Fruit fly (Drosophila melanogaster) whole organism, embryonic: ENCODE results near the gene GILT3.

ENCODE experiments used
- ATbp ChIP-seq: fragments of 200-800 bp; sonication (Bioruptor generic); optimal IDR thresholded peaks from 2 replicates; lab custom pipeline; 2017; ENCODE audit warnings: missing biosample characterization, mild to moderate bottlenecking, missing genetic modification characterization, missing genetic modification reagents
- Antp ChIP-seq: fragments of 200-800 bp; sonication (Bioruptor generic); optimal IDR thresholded peaks from 3 replicates; lab custom pipeline; 2016; ENCODE audit warnings: missing biosample characterization, missing genetic modification characterization
- Asciz ChIP-seq: fragments of 200-800 bp; sonication (Bioruptor generic); optimal IDR thresholded peaks from 2 replicates; lab custom pipeline; 2017; ENCODE audit warnings: missing biosample characterization, mild to moderate bottlenecking, missing genetic modification characterization, missing genetic modification reagents
- BEAF-32 ChIP-seq: fragments of 200-800 bp; sonication (Bioruptor generic); optimal IDR thresholded peaks from 3 replicates; lab custom pipeline; 2017; ENCODE audit warnings: missing biosample characterization, missing genetic modification characterization, mild to moderate bottlenecking, moderate library complexity, missing genetic modification reagents
- Bgb ChIP-seq: fragments of 200-800 bp; sonication (Bioruptor generic); IDR thresholded peaks from 2 replicates; pipeline ENCODE4 v1.3.6; 2022; ENCODE audit warnings: missing biosample characterization, missing genetic modification characterization; ENCODE audit not compliant: partially characterized antibody
- CG10462 ChIP-seq: fragments of 200-800 bp; sonication (Bioruptor generic); optimal IDR thresholded peaks from 2 replicates; lab custom pipeline; 2016; ENCODE audit warnings: missing biosample characterization, missing genetic modification characterization
- CG11085 ChIP-seq: fragments of 200-800 bp; sonication (Bioruptor generic); IDR thresholded peaks from 2 replicates; pipeline ENCODE4 v1.3.6; 2022; ENCODE audit warnings: missing biosample characterization, missing genetic modification characterization
- CG12104 ChIP-seq: fragments of 200-800 bp; sonication (Bioruptor generic); optimal IDR thresholded peaks from 3 replicates; lab custom pipeline; 2016; ENCODE audit warnings: missing biosample characterization, missing genetic modification characterization
- CG13287 ChIP-seq: fragments of 200-800 bp; sonication (Bioruptor generic); IDR thresholded peaks from 2 replicates; pipeline ENCODE4 v1.3.6; 2022; ENCODE audit warnings: missing biosample characterization, missing genetic modification characterization; ENCODE audit not compliant: partially characterized antibody
- CG30403 ChIP-seq: fragments of 200-800 bp; sonication (Bioruptor generic); optimal IDR thresholded peaks from 3 replicates; lab custom pipeline; 2016; ENCODE audit warnings: missing biosample characterization, missing genetic modification characterization
- CG3407 ChIP-seq: fragments of 200-800 bp; sonication (Bioruptor generic); optimal IDR thresholded peaks from 2 replicates; lab custom pipeline; 2018; ENCODE audit warnings: missing biosample characterization, mild to moderate bottlenecking, missing genetic modification characterization
- CG34224 ChIP-seq: fragments of 200-800 bp; sonication (Bioruptor generic); IDR thresholded peaks from 3 replicates; pipeline ENCODE4 v1.3.6; 2022; ENCODE audit warnings: missing biosample characterization, missing genetic modification characterization; ENCODE audit not compliant: partially characterized antibody
- CG34422 ChIP-seq: fragments of 200-800 bp; sonication (Bioruptor generic); IDR thresholded peaks from 3 replicates; pipeline ENCODE4 v1.3.6; 2022; ENCODE audit warnings: missing biosample characterization, missing genetic modification characterization
- CG8924 ChIP-seq: fragments of 200-800 bp; optimal IDR thresholded peaks from 3 replicates; lab custom pipeline; 2019; ENCODE audit warnings: missing biosample characterization, mild to moderate bottlenecking, missing genetic modification characterization, moderate library complexity
- CG9437 ChIP-seq: fragments of 200-800 bp; sonication (Bioruptor generic); optimal IDR thresholded peaks from 2 replicates; lab custom pipeline; 2018; ENCODE audit warnings: missing biosample characterization, mild to moderate bottlenecking, missing genetic modification characterization
- CG9727 ChIP-seq: fragments of 200-800 bp; sonication (Bioruptor generic); optimal IDR thresholded peaks from 3 replicates; lab custom pipeline; 2017; ENCODE audit warnings: missing biosample characterization, mild to moderate bottlenecking, missing genetic modification characterization
- D ChIP-seq, 2 experiments: fragments of 200-800 bp in 1 of 2; fragments of >200 bp in 1 of 2; sonication (Bioruptor generic) in 1 of 2; optimal IDR thresholded peaks; 2 replicates in 1 of 2; 3 replicates in 1 of 2; lab custom pipeline; 2017; ENCODE audit warnings: mild to moderate bottlenecking in 1 of 2, missing biosample characterization in 1 of 2, missing genetic modification characterization in 1 of 2, missing genetic modification reagents in 1 of 2
- Drgx ChIP-seq: fragments of 200-800 bp; sonication (Bioruptor generic); IDR thresholded peaks from 2 replicates; pipeline ENCODE4 v1.3.6; 2022; ENCODE audit warnings: missing biosample characterization, missing genetic modification characterization
- Fer2 ChIP-seq: fragments of 200-800 bp; sonication (Bioruptor generic); optimal IDR thresholded peaks from 2 replicates; lab custom pipeline; 2018; ENCODE audit warnings: missing biosample characterization, mild to moderate bottlenecking, missing genetic modification characterization, moderate library complexity
- GATAe ChIP-seq: fragments of 200-800 bp; sonication (Bioruptor generic); conservative IDR thresholded peaks from 2 replicates; pipeline ENCODE4 v1.3.6; 2022; ENCODE audit warnings: missing biosample characterization, missing genetic modification characterization
- H2.0 ChIP-seq: fragments of 200-800 bp; sonication (Bioruptor generic); IDR thresholded peaks from 2 replicates; pipeline ENCODE4 v1.3.6; 2022; ENCODE audit warnings: missing biosample characterization, missing genetic modification characterization
- HLH54F ChIP-seq: fragments of 200-800 bp; sonication (Bioruptor generic); optimal IDR thresholded peaks from 3 replicates; lab custom pipeline; 2016; ENCODE audit warnings: missing biosample characterization, missing genetic modification characterization
- Hmx ChIP-seq: fragments of 200-800 bp; sonication (Bioruptor generic); optimal IDR thresholded peaks from 2 replicates; lab custom pipeline; 2016; ENCODE audit warnings: missing biosample characterization, missing genetic modification characterization
- Hr39 ChIP-seq: fragments of >200 bp; optimal IDR thresholded peaks from 2 replicates; lab custom pipeline; 2017
- MBD-R2 ChIP-seq: fragments of 200-800 bp; sonication (Bioruptor generic); IDR thresholded peaks from 2 replicates; pipeline ENCODE4 v1.3.6; 2022; ENCODE audit warnings: missing biosample characterization, missing genetic modification characterization
- Optix ChIP-seq: fragments of 200-800 bp; sonication (Bioruptor generic); IDR thresholded peaks from 3 replicates; pipeline ENCODE4 v1.3.6; 2022; ENCODE audit warnings: missing biosample characterization, missing genetic modification characterization
- PHDP ChIP-seq: fragments of 200-800 bp; sonication (Bioruptor generic); optimal IDR thresholded peaks from 3 replicates; lab custom pipeline; 2018; ENCODE audit warnings: missing biosample characterization, mild to moderate bottlenecking, missing genetic modification characterization, moderate library complexity
- Usf ChIP-seq: fragments of 200-800 bp; sonication (Bioruptor generic); optimal IDR thresholded peaks from 2 replicates; lab custom pipeline; 2017; ENCODE audit warnings: missing genotype, missing biosample characterization, missing genetic modification characterization
- amos ChIP-seq: fragments of 200-800 bp; sonication (Bioruptor generic); IDR thresholded peaks from 2 replicates; pipeline ENCODE4 v1.3.6; 2022; ENCODE audit warnings: missing biosample characterization, missing genetic modification characterization; ENCODE audit not compliant: partially characterized antibody
- az2 ChIP-seq: fragments of 200-800 bp; sonication (Bioruptor generic); optimal IDR thresholded peaks from 3 replicates; lab custom pipeline; 2016; ENCODE audit warnings: missing biosample characterization, missing genetic modification characterization
- bbx ChIP-seq: fragments of 200-800 bp; sonication (Bioruptor generic); IDR thresholded peaks from 2 replicates; pipeline ENCODE4 v1.3.6; 2022; ENCODE audit warnings: missing biosample characterization, missing genetic modification characterization; ENCODE audit not compliant: partially characterized antibody
- corto ChIP-seq: fragments of 200-800 bp; sonication (Bioruptor generic); optimal IDR thresholded peaks from 2 replicates; lab custom pipeline; 2016; ENCODE audit warnings: missing biosample characterization, mild to moderate bottlenecking, missing genetic modification characterization, moderate library complexity
- dysf ChIP-seq: fragments of 200-800 bp; sonication (Bioruptor generic); IDR thresholded peaks from 3 replicates; pipeline ENCODE4 v1.3.6; 2022; ENCODE audit warnings: missing biosample characterization, missing genetic modification characterization
- emc ChIP-seq: fragments of 200-800 bp; sonication (Bioruptor generic); optimal IDR thresholded peaks from 2 replicates; lab custom pipeline; 2016; ENCODE audit warnings: missing biosample characterization, missing genetic modification characterization
- exex ChIP-seq: fragments of 200-800 bp; sonication (Bioruptor generic); optimal IDR thresholded peaks from 4 replicates; lab custom pipeline; 2018; ENCODE audit warnings: missing biosample characterization, mild to moderate bottlenecking, missing genetic modification characterization, moderate library complexity
- gcm2 ChIP-seq: fragments of 200-800 bp; sonication (Bioruptor generic); optimal IDR thresholded peaks from 2 replicates; lab custom pipeline; 2016; ENCODE audit warnings: missing biosample characterization, missing genetic modification characterization
- gt ChIP-seq: fragments of 200-800 bp; sonication (Bioruptor generic); IDR thresholded peaks from 2 replicates; pipeline ENCODE4 v1.3.6; 2022; ENCODE audit warnings: missing biosample characterization, missing genetic modification characterization
- h ChIP-seq: fragments of >200 bp; optimal IDR thresholded peaks from 2 replicates; lab custom pipeline; 2017
- kay ChIP-seq: fragments of 200-800 bp; sonication (Bioruptor generic); optimal IDR thresholded peaks from 2 replicates; lab custom pipeline; 2016; ENCODE audit warnings: missing biosample characterization, missing genetic modification characterization
- lab ChIP-seq: fragments of 200-800 bp; sonication (Bioruptor generic); optimal IDR thresholded peaks from 3 replicates; lab custom pipeline; 2017; ENCODE audit warnings: missing biosample characterization, missing genetic modification characterization, mild to moderate bottlenecking, moderate library complexity, missing genetic modification reagents
- phol ChIP-seq: fragments of 200-800 bp; sonication (Bioruptor generic); optimal IDR thresholded peaks from 3 replicates; lab custom pipeline; 2018; ENCODE audit warnings: missing biosample characterization, mild to moderate bottlenecking, missing genetic modification characterization, moderate library complexity
- pros ChIP-seq: fragments of 200-800 bp; sonication (Bioruptor generic); optimal IDR thresholded peaks from 3 replicates; lab custom pipeline; 2019; ENCODE audit warnings: missing biosample characterization, mild to moderate bottlenecking, missing genetic modification characterization, moderate library complexity
- repo ChIP-seq: fragments of 200-800 bp; sonication (Bioruptor generic); optimal IDR thresholded peaks from 2 replicates; lab custom pipeline; 2016; ENCODE audit warnings: missing biosample characterization, missing genetic modification characterization
- scrt ChIP-seq: fragments of 200-800 bp; sonication (Bioruptor generic); optimal IDR thresholded peaks from 2 replicates; lab custom pipeline; 2018; ENCODE audit warnings: missing biosample characterization, mild to moderate bottlenecking, missing genetic modification characterization, moderate library complexity
- unc-4 ChIP-seq: fragments of 200-800 bp; sonication (Bioruptor generic); IDR thresholded peaks from 2 replicates; pipeline ENCODE4 v1.3.6; 2022; ENCODE audit warnings: missing biosample characterization, missing genetic modification characterization; ENCODE audit not compliant: partially characterized antibody
- vfl ChIP-seq: fragments of 200-800 bp; sonication (Bioruptor generic); optimal IDR thresholded peaks from 2 replicates; lab custom pipeline; 2016; ENCODE audit warnings: missing biosample characterization, missing genetic modification characterization
- zen ChIP-seq: fragments of 200-800 bp; sonication (Bioruptor generic); optimal IDR thresholded peaks from 3 replicates; lab custom pipeline; 2018; ENCODE audit warnings: missing biosample characterization, mild to moderate bottlenecking, missing genetic modification characterization, moderate library complexity
- zfh2 ChIP-seq: fragments of 200-800 bp; sonication (Bioruptor generic); optimal IDR thresholded peaks from 2 replicates; lab custom pipeline; 2016; ENCODE audit warnings: missing biosample characterization, missing genetic modification characterization

Gene GILT3

dm6 chr3R:23657357-23658318, 19.5 kb upstream of the GILT3 start (continued):
- no peak for TF ChIP-seq GATAe (GFP tag; lab: Robert Waterston, UW)
- no peak for TF ChIP-seq BEAF-32 (GFP tag; lab: Kevin White, UChicago)
- TF ChIP-seq CG9727 (GFP tag; lab: Kevin White, UChicago) = peak; percentile 87
- no peak for TF ChIP-seq Hr39
- TF ChIP-seq ATbp (GFP tag; lab: Kevin White, UChicago) = peak; percentile 89
- TF ChIP-seq HLH54F (GFP tag; lab: Kevin White, UChicago) = no peak
- no peak for TF ChIP-seq CG34224 (GFP tag; lab: Robert Waterston, UW)
- peak; percentile 53 for TF ChIP-seq scrt (GFP tag; lab: Kevin White, UChicago)
- TF ChIP-seq D (optimal IDR thresholded peaks at IDR 0.05; lab: Kevin White, UChicago) = no peak
- peak; percentile 75 for TF ChIP-seq D (GFP tag; optimal IDR thresholded peaks at IDR 0.05; lab: Kevin White, UChicago)
- TF ChIP-seq amos (GFP tag; lab: Robert Waterston, UW) = no peak
- TF ChIP-seq H2.0 (GFP tag; lab: Robert Waterston, UW) = no peak
- TF ChIP-seq emc (GFP tag; lab: Kevin White, UChicago) = no peak
- peak; percentile 54 for TF ChIP-seq zen (tag; lab: Kevin White, UChicago)
- TF ChIP-seq Asciz = peak; percentile 84
- TF ChIP-seq CG11085 (GFP tag; lab: Robert Waterston, UW) = no peak
- TF ChIP-seq Optix = peak; percentile 30; the same call in 1 of the 3 replicates
- no peak for TF ChIP-seq h
- TF ChIP-seq dysf (GFP tag; lab: Robert Waterston, UW) = peak; percentile 57; the same call in 2 of the 3 replicates
- peak; percentile 33 for TF ChIP-seq gcm2 (GFP tag; lab: Kevin White, UChicago)
- TF ChIP-seq phol (tag; lab: Kevin White, UChicago) = peak; percentile 24
- TF ChIP-seq CG30403 (GFP tag; lab: Kevin White, UChicago) = no peak
- no peak for TF ChIP-seq MBD-R2 (GFP tag; lab: Robert Waterston, UW)
- TF ChIP-seq bbx = no peak
- no peak for TF ChIP-seq pros (GFP tag; lab: Kevin White, UChicago)
- TF ChIP-seq PHDP = peak; percentile 43
- TF ChIP-seq Hmx (GFP tag; lab: Kevin White, UChicago) = no peak
- TF ChIP-seq gt (GFP tag; lab: Robert Waterston, UW) = no peak
- TF ChIP-seq CG34422 = 0 out of 3 replicates have a peak, but pooled peaks have one; percentile 25
- no peak for TF ChIP-seq az2 (GFP tag; lab: Kevin White, UChicago)
- no peak for TF ChIP-seq kay (GFP tag; lab: Kevin White, UChicago)
- TF ChIP-seq lab (GFP tag; lab: Kevin White, UChicago) = peak; percentile 80
- TF ChIP-seq Drgx (GFP tag; lab: Robert Waterston, UW) = peak; percentile 5; the same call in 1 of the 2 replicates
- TF ChIP-seq CG10462 (GFP tag; lab: Kevin White, UChicago) = peak; percentile 58
- TF ChIP-seq Bgb (GFP tag; lab: Robert Waterston, UW) = no peak
- peak; percentile 28 for TF ChIP-seq exex (tag; lab: Kevin White, UChicago)
- no peak for TF ChIP-seq CG13287 (GFP tag; lab: Robert Waterston, UW)
- no peak for TF ChIP-seq Fer2 (tag; lab: Kevin White, UChicago)
- peak; percentile 52 for TF ChIP-seq repo (GFP tag; lab: Kevin White, UChicago)
- TF ChIP-seq corto = no peak
- TF ChIP-seq CG12104 (GFP tag; lab: Kevin White, UChicago) = peak; percentile 52
- peak; percentile 16 for TF ChIP-seq Usf
- TF ChIP-seq CG9437 (GFP tag; lab: Kevin White, UChicago) = peak; percentile 34
- peak; percentile 63 for TF ChIP-seq CG8924 (tag; lab: Kevin White, UChicago)
- TF ChIP-seq Antp (GFP tag; lab: Kevin White, UChicago) = peak; percentile 9
- TF ChIP-seq CG3407 = peak; percentile 85
- no peak for TF ChIP-seq unc-4 (GFP tag; lab: Robert Waterston, UW)
- no peak for TF ChIP-seq zfh2 (GFP tag; lab: Kevin White, UChicago)
- TF ChIP-seq vfl = no peak
